Worm (Caenorhabditis elegans) whole organism, young adult: ENCODE measurements around the gene R01E6.5.
A peak's percentile ranks its signal among the peaks of the same experiment; 100 is the strongest.

ENCODE experiments used
- B0035.1 ChIP-seq: sonication (generic microtip); optimal IDR thresholded peaks from 2 replicates; lab custom pipeline; 2016; ENCODE audit warnings: missing genetic modification characterization, mild to moderate bottlenecking, missing compliant biosample characterization, missing genotype, missing genetic modification reagents
- B0336.3 ChIP-seq: fragments of 200-800 bp; sonication (Bioruptor generic); IDR thresholded peaks from 2 replicates; pipeline ENCODE4 v1.3.6; 2022; ENCODE audit warnings: missing genetic modification characterization, missing compliant biosample characterization
- C17E4.6 ChIP-seq: fragments of 200-800 bp; sonication (Bioruptor generic); IDR thresholded peaks from 2 replicates; pipeline ENCODE4 v1.3.6; 2022; ENCODE audit warnings: missing genetic modification reagents, missing genetic modification characterization, missing compliant biosample characterization
- F10E7.11 ChIP-seq: sonication (generic microtip); optimal IDR thresholded peaks from 2 replicates; lab custom pipeline; 2017; ENCODE audit warnings: mild to moderate bottlenecking, missing genetic modification characterization, moderate library complexity, missing compliant biosample characterization
- F23B12.7 ChIP-seq: sonication (generic microtip); optimal IDR thresholded peaks from 2 replicates; lab custom pipeline; 2017; ENCODE audit warnings: missing genetic modification characterization, mild to moderate bottlenecking, missing compliant biosample characterization, antibody characterized with exemption, moderate library complexity; ENCODE audit not compliant: insufficient read depth
- F52B5.7 ChIP-seq: sonication (generic microtip); optimal IDR thresholded peaks from 2 replicates; lab custom pipeline; 2016; ENCODE audit warnings: mild to moderate bottlenecking, missing genetic modification characterization, missing compliant biosample characterization
- F55B11.4 ChIP-seq: sonication (generic microtip); optimal IDR thresholded peaks from 2 replicates; lab custom pipeline; 2016; ENCODE audit warnings: missing compliant biosample characterization, missing genetic modification characterization, borderline replicate concordance; ENCODE audit not compliant: insufficient read depth
- F57C9.4 ChIP-seq: sonication (generic microtip); optimal IDR thresholded peaks from 2 replicates; lab custom pipeline; 2017; ENCODE audit warnings: mild to moderate bottlenecking, missing genetic modification characterization, missing compliant biosample characterization
- Y79H2A.3 ChIP-seq: fragments of 200-800 bp; sonication (Bioruptor generic); conservative IDR thresholded peaks from 2 replicates; pipeline ENCODE4 v1.3.6; 2022; ENCODE audit warnings: missing genetic modification reagents, missing genetic modification characterization, missing compliant biosample characterization
- Y95B8A.8 ChIP-seq: fragments of 200-800 bp; sonication (Bioruptor generic); IDR thresholded peaks from 2 replicates; pipeline ENCODE4 v1.3.6; 2022; ENCODE audit warnings: missing genetic modification reagents, missing genetic modification characterization, missing compliant biosample characterization
- aptf-2 ChIP-seq: fragments of 200-800 bp; sonication (Bioruptor generic); conservative IDR thresholded peaks from 2 replicates; pipeline ENCODE4 v1.3.6; 2022; ENCODE audit warnings: missing genetic modification reagents, missing genetic modification characterization, missing compliant biosample characterization
- atf-7 ChIP-seq: sonication (generic microtip); optimal IDR thresholded peaks from 2 replicates; lab custom pipeline; 2017; ENCODE audit warnings: mild to moderate bottlenecking, missing genetic modification characterization, missing compliant biosample characterization
- athp-1 ChIP-seq: sonication (generic microtip); optimal IDR thresholded peaks from 2 replicates; lab custom pipeline; 2017; ENCODE audit warnings: mild to moderate bottlenecking, missing genetic modification characterization, missing compliant biosample characterization
- cebp-1 ChIP-seq, 2 experiments: fragments of 200-800 bp in 1 of 2; sonication (Bioruptor generic) in 1 of 2; sonication (generic microtip) in 1 of 2; IDR thresholded peaks in 1 of 2; optimal IDR thresholded peaks in 1 of 2; 2 replicates each; pipeline versions ENCODE4 v1.3.6 to Lab custom; 2017 to 2022; ENCODE audit warnings: missing compliant biosample characterization in 2 of 2, missing genetic modification characterization in 2 of 2, mild to moderate bottlenecking in 1 of 2, missing genetic modification reagents in 1 of 2, moderate library complexity in 1 of 2
- ceh-27 ChIP-seq: fragments of 200-800 bp; sonication (Bioruptor generic); optimal IDR thresholded peaks from 2 replicates; lab custom pipeline; 2018; ENCODE audit warnings: mild to moderate bottlenecking, missing genetic modification characterization, moderate library complexity, missing compliant biosample characterization
- ceh-58 ChIP-seq: fragments of 200-800 bp; sonication (Bioruptor generic); IDR thresholded peaks from 2 replicates; pipeline ENCODE4 v1.3.6; 2022; ENCODE audit warnings: missing genetic modification characterization, missing compliant biosample characterization
- dpl-1 ChIP-seq: fragments of 150-350 bp; optimal IDR thresholded peaks from 2 replicates; lab custom pipeline; 2014; ENCODE audit warnings: missing biosample characterization, missing genetic modification reagents, missing genetic modification characterization
- egrh-3 ChIP-seq: fragments of 200-800 bp; sonication (Bioruptor generic); IDR thresholded peaks from 2 replicates; pipeline ENCODE4 v1.3.6; 2022; ENCODE audit warnings: missing genetic modification reagents, missing genetic modification characterization, missing compliant biosample characterization
- ekl-4 ChIP-seq: fragments of 200-800 bp; sonication (Bioruptor generic); IDR thresholded peaks from 2 replicates; pipeline ENCODE4 v1.3.6; 2022; ENCODE audit warnings: missing genetic modification reagents, missing genetic modification characterization, missing compliant biosample characterization
- gei-17 ChIP-seq: fragments of 200-800 bp; sonication (Bioruptor generic); optimal IDR thresholded peaks from 2 replicates; lab custom pipeline; 2018; ENCODE audit warnings: mild to moderate bottlenecking, missing genetic modification characterization, missing compliant biosample characterization
- hlh-26 ChIP-seq: fragments of 200-800 bp; sonication (Bioruptor generic); conservative IDR thresholded peaks from 2 replicates; pipeline ENCODE4 v1.3.6; 2022; ENCODE audit warnings: missing genetic modification reagents, missing genetic modification characterization, missing compliant biosample characterization
- hrde-1 ChIP-seq: sonication (generic microtip); optimal IDR thresholded peaks from 2 replicates; lab custom pipeline; 2016; ENCODE audit warnings: missing genetic modification characterization, mild to moderate bottlenecking, missing compliant biosample characterization, moderate library complexity, missing genotype, missing genetic modification reagents, borderline replicate concordance
- let-526 ChIP-seq: fragments of 200-800 bp; sonication (Bioruptor generic); IDR thresholded peaks from 2 replicates; pipeline ENCODE4 v1.3.6; 2022; ENCODE audit warnings: missing genetic modification reagents, missing genetic modification characterization, missing compliant biosample characterization
- let-607 ChIP-seq, 2 experiments: fragments of 200-800 bp in 1 of 2; sonication (Bioruptor generic) in 1 of 2; sonication (generic microtip) in 1 of 2; optimal IDR thresholded peaks; 2 replicates each; lab custom pipeline; 2016 to 2018; ENCODE audit warnings: mild to moderate bottlenecking in 2 of 2, missing compliant biosample characterization in 2 of 2, missing genetic modification characterization in 2 of 2, moderate library complexity in 2 of 2, missing genotype in 1 of 2
- lin-40 ChIP-seq: sonication (generic microtip); optimal IDR thresholded peaks from 2 replicates; lab custom pipeline; 2016; ENCODE audit warnings: missing genetic modification characterization, mild to moderate bottlenecking, missing compliant biosample characterization, missing genotype, missing genetic modification reagents
- lsy-27 ChIP-seq: sonication (generic microtip); optimal IDR thresholded peaks from 2 replicates; lab custom pipeline; 2017; ENCODE audit warnings: missing genetic modification characterization, mild to moderate bottlenecking, missing compliant biosample characterization, antibody characterized with exemption, missing genotype, borderline replicate concordance; ENCODE audit not compliant: insufficient read depth
- madf-3 ChIP-seq: fragments of 200-800 bp; sonication (Bioruptor generic); IDR thresholded peaks from 2 replicates; pipeline ENCODE4 v1.3.6; 2022; ENCODE audit warnings: missing genetic modification reagents, missing genetic modification characterization, missing compliant biosample characterization
- madf-6 ChIP-seq: fragments of 200-800 bp; sonication (Bioruptor generic); IDR thresholded peaks from 2 replicates; pipeline ENCODE4 v1.3.6; 2022; ENCODE audit warnings: missing genetic modification reagents, missing genetic modification characterization, missing compliant biosample characterization
- madf-8 ChIP-seq: fragments of 200-800 bp; sonication (Bioruptor generic); conservative IDR thresholded peaks from 2 replicates; pipeline ENCODE4 v1.3.6; 2022; ENCODE audit warnings: missing genetic modification reagents, missing genetic modification characterization, missing compliant biosample characterization
- nfyb-1 ChIP-seq: fragments of 200-800 bp; sonication (Bioruptor generic); IDR thresholded peaks from 2 replicates; pipeline ENCODE4 v1.3.6; 2022; ENCODE audit warnings: missing genetic modification reagents, missing genetic modification characterization, missing compliant biosample characterization
- nhr-179 ChIP-seq: sonication (generic microtip); optimal IDR thresholded peaks from 2 replicates; lab custom pipeline; 2016; ENCODE audit warnings: mild to moderate bottlenecking, missing genetic modification characterization, missing compliant biosample characterization
- nhr-80 ChIP-seq: sonication (generic microtip); optimal IDR thresholded peaks from 2 replicates; lab custom pipeline; 2016; ENCODE audit warnings: missing genetic modification characterization, missing compliant biosample characterization
- rec-8 ChIP-seq, 2 experiments: sonication (generic microtip); optimal IDR thresholded peaks; 2 replicates each; lab custom pipeline; 2016; ENCODE audit warnings: mild to moderate bottlenecking in 2 of 2, missing genetic modification characterization in 2 of 2, missing genetic modification reagents in 2 of 2, missing genotype in 2 of 2, missing biosample characterization in 1 of 2, missing compliant biosample characterization in 1 of 2, moderate library complexity in 1 of 2
- repo-1 ChIP-seq: sonication (generic microtip); optimal IDR thresholded peaks from 2 replicates; lab custom pipeline; 2017; ENCODE audit warnings: mild to moderate bottlenecking, missing genetic modification characterization, missing compliant biosample characterization
- sea-2 ChIP-seq: fragments of 200-800 bp; sonication (Bioruptor generic); IDR thresholded peaks from 2 replicates; pipeline ENCODE4 v1.3.6; 2022; ENCODE audit warnings: missing genetic modification characterization, missing compliant biosample characterization
- snpc-1.1 ChIP-seq: sonication (generic microtip); optimal IDR thresholded peaks from 2 replicates; lab custom pipeline; 2017; ENCODE audit warnings: missing genetic modification characterization, mild to moderate bottlenecking, missing compliant biosample characterization, antibody characterized with exemption, moderate library complexity, missing genotype, missing genetic modification reagents; ENCODE audit not compliant: insufficient read depth
- snpc-1.3 ChIP-seq: sonication (generic microtip); optimal IDR thresholded peaks from 2 replicates; lab custom pipeline; 2017; ENCODE audit warnings: missing genetic modification characterization, mild to moderate bottlenecking, missing compliant biosample characterization, antibody characterized with exemption, moderate library complexity, missing genotype, missing genetic modification reagents; ENCODE audit not compliant: insufficient read depth
- snpc-4 ChIP-seq, 5 experiments: fragments of 150-350 bp in 1 of 5; sonication (generic microtip) in 4 of 5; optimal IDR thresholded peaks; 2 replicates each; lab custom pipeline; 2014 to 2018; ENCODE audit warnings: missing genetic modification characterization in 5 of 5, missing biosample characterization in 3 of 5, antibody characterized with exemption in 2 of 5, mild to moderate bottlenecking in 2 of 5, missing compliant biosample characterization in 2 of 5, missing genotype in 2 of 5, moderate library complexity in 2 of 5, missing genetic modification reagents in 1 of 5
- sptf-2 ChIP-seq: fragments of 200-800 bp; sonication (Bioruptor generic); optimal IDR thresholded peaks from 2 replicates; lab custom pipeline; 2018; ENCODE audit warnings: mild to moderate bottlenecking, missing genetic modification characterization, missing compliant biosample characterization
- tlf-1 ChIP-seq: fragments of 200-800 bp; sonication (Bioruptor generic); optimal IDR thresholded peaks from 2 replicates; lab custom pipeline; 2018; ENCODE audit warnings: mild to moderate bottlenecking, missing genetic modification characterization, missing compliant biosample characterization
- unc-130 ChIP-seq: sonication (generic microtip); optimal IDR thresholded peaks from 2 replicates; lab custom pipeline; 2016; ENCODE audit warnings: missing genetic modification reagents, missing genetic modification characterization, missing compliant biosample characterization
- xnd-1 ChIP-seq: sonication (generic microtip); optimal IDR thresholded peaks from 2 replicates; lab custom pipeline; 2016; ENCODE audit warnings: missing genotype, missing genetic modification reagents, missing genetic modification characterization, missing compliant biosample characterization
- zim-3 ChIP-seq: sonication (generic microtip); optimal IDR thresholded peaks from 2 replicates; lab custom pipeline; 2017; ENCODE audit warnings: mild to moderate bottlenecking, missing genetic modification characterization, moderate library complexity, missing compliant biosample characterization
- ztf-18 ChIP-seq: sonication (generic microtip); optimal IDR thresholded peaks from 2 replicates; lab custom pipeline; 2016; ENCODE audit warnings: missing genotype, mild to moderate bottlenecking, missing genetic modification characterization, missing compliant biosample characterization
- ztf-6 ChIP-seq: fragments of 200-800 bp; sonication (Bioruptor generic); IDR thresholded peaks from 2 replicates; pipeline ENCODE4 v1.3.6; 2022; ENCODE audit warnings: missing genetic modification reagents, missing genetic modification characterization, missing compliant biosample characterization

R01E6.5 gene

DNA sequence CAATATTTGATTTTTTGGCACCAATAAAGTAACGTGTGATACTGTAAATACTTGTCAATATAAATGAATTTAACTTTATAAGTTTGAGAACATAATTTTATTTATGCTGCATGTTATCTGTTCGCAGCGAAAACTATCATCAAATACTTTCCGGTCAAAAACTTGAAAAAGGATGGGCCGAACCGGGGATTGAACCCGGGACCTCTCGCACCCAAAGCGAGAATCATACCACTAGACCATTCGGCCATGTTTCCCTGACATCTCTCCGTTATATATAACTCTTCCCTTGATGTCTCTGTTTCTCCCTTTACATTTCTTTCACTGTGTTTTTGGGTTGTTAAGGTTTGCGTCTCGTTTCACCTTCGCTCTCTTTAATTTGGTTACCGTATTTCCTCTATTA is 25.1 kb upstream of the R01E6.5 start (continued):
- peak; percentile 54 for TF ChIP-seq unc-130 (GFP tag; lab: Kevin White, UChicago)
- TF ChIP-seq F23B12.7 (tag; lab: Kevin White, UChicago) = peak; percentile 8
- TF ChIP-seq athp-1 (tag; lab: Kevin White, UChicago) = peak; percentile 53
- peak; percentile 16; the same call in 1 of the 2 replicates for TF ChIP-seq B0336.3 (GFP tag; lab: Robert Waterston, UW)
- TF ChIP-seq let-526 (GFP tag; lab: Robert Waterston, UW) = no peak
- peak; percentile 25 for TF ChIP-seq nhr-80 (tag; lab: Kevin White, UChicago)
- TF ChIP-seq F52B5.7 (tag; lab: Kevin White, UChicago) = peak; percentile 9
- peak; percentile 34 for TF ChIP-seq repo-1
- TF ChIP-seq snpc-1.3 = peak; percentile 62
- no peak for TF ChIP-seq hlh-26
- peak; percentile 52 for TF ChIP-seq atf-7 (tag; lab: Kevin White, UChicago)
- TF ChIP-seq Y79H2A.3 (GFP tag; lab: Robert Waterston, UW) = no peak
- TF ChIP-seq gei-17 (GFP tag; lab: Kevin White, UChicago) = peak; percentile 59
- peak; percentile 19 for TF ChIP-seq snpc-1.1 (tag; lab: Kevin White, UChicago)
- no peak for TF ChIP-seq cebp-1 (GFP tag; IDR thresholded peaks at IDR 0.05; lab: Robert Waterston, UW)
- TF ChIP-seq cebp-1 (tag; optimal IDR thresholded peaks at IDR 0.05; lab: Kevin White, UChicago) = no peak
- peak; percentile 51 to 70 for TF ChIP-seq rec-8 (tag; optimal IDR thresholded peaks at IDR 0.05; lab: Kevin White, UChicago)
- no peak for TF ChIP-seq F55B11.4 (tag; lab: Kevin White, UChicago)
- peak; percentile 64 for TF ChIP-seq snpc-4 (GFP tag; optimal IDR thresholded peaks at IDR 0.05; lab: Kevin White, UChicago)
- peak; percentile 55 to 82 (median 74) for TF ChIP-seq snpc-4 (tag; optimal IDR thresholded peaks at IDR 0.05; lab: Kevin White, UChicago)
- no peak for TF ChIP-seq lsy-27 (tag; lab: Kevin White, UChicago)
- no peak for TF ChIP-seq madf-8 (GFP tag; lab: Robert Waterston, UW)
- no peak for TF ChIP-seq sea-2
- no peak for TF ChIP-seq tlf-1 (GFP tag; lab: Kevin White, UChicago)
- TF ChIP-seq ceh-27 (GFP tag; lab: Kevin White, UChicago) = peak; percentile 68
- TF ChIP-seq madf-3 = no peak
- no peak for TF ChIP-seq egrh-3 (GFP tag; lab: Robert Waterston, UW)
- no peak for TF ChIP-seq aptf-2 (GFP tag; lab: Robert Waterston, UW)
- peak; percentile 80 for TF ChIP-seq lin-40 (tag; lab: Kevin White, UChicago)
- TF ChIP-seq dpl-1 = no peak
- TF ChIP-seq ekl-4 (GFP tag; lab: Robert Waterston, UW) = no peak
- TF ChIP-seq nfyb-1 = peak; percentile 89
- TF ChIP-seq hrde-1 (tag; lab: Kevin White, UChicago) = peak; percentile 49
- peak; percentile 67 for TF ChIP-seq ztf-18 (tag; lab: Kevin White, UChicago)
- TF ChIP-seq madf-6 (GFP tag; lab: Robert Waterston, UW) = no peak
- TF ChIP-seq nhr-179 (tag; lab: Kevin White, UChicago) = no peak
- TF ChIP-seq xnd-1 (tag; lab: Kevin White, UChicago) = no peak
- peak; percentile 65; the same call in 1 of the 2 replicates for TF ChIP-seq Y95B8A.8
- no peak for TF ChIP-seq ztf-6 (GFP tag; lab: Robert Waterston, UW)
- no peak for TF ChIP-seq ceh-58 (GFP tag; lab: Robert Waterston, UW)
- no peak for TF ChIP-seq sptf-2
- TF ChIP-seq B0035.1 = no peak
- 0 out of 2 replicates have a peak, but pooled peaks have one; percentile 9 for TF ChIP-seq C17E4.6 (GFP tag; lab: Robert Waterston, UW)
- peak; percentile 34 for TF ChIP-seq zim-3 (tag; lab: Kevin White, UChicago)
- TF ChIP-seq F57C9.4 (tag; lab: Kevin White, UChicago) = no peak
- TF ChIP-seq F10E7.11 (tag; lab: Kevin White, UChicago) = peak; percentile 35
- peak in 1 of 2 experiments; percentile 30 for TF ChIP-seq let-607 (tag; optimal IDR thresholded peaks at IDR 0.05; lab: Kevin White, UChicago)
